Fruit fly (Drosophila melanogaster) whole organism, adult: ENCODE data around the gene CG31897.
A peak's percentile ranks its signal among the peaks of the same experiment; 100 is the strongest.

Experiments used
- CG11617 ChIP-seq: fragments of 200-800 bp; sonication (Bioruptor generic); optimal IDR thresholded peaks from 2 replicates; lab custom pipeline; 2017; ENCODE audit warnings: mild to moderate bottlenecking, missing biosample characterization, missing genetic modification reagents, missing genetic modification characterization
- CG1620 ChIP-seq: fragments of 200-800 bp; sonication (Bioruptor generic); optimal IDR thresholded peaks from 2 replicates; lab custom pipeline; 2016; ENCODE audit warnings: missing biosample characterization, missing genetic modification characterization
- CG7101 ChIP-seq: fragments of 200-800 bp; sonication (Bioruptor generic); optimal IDR thresholded peaks from 2 replicates; lab custom pipeline; 2018; ENCODE audit warnings: missing biosample characterization, mild to moderate bottlenecking, missing genetic modification characterization, moderate library complexity
- Clk ChIP-seq: fragments of 200-800 bp; sonication (Bioruptor generic); optimal IDR thresholded peaks from 2 replicates; lab custom pipeline; 2017; ENCODE audit warnings: missing biosample characterization, missing genetic modification characterization
- Mnt ChIP-seq: fragments of 200-800 bp; sonication (Bioruptor generic); optimal IDR thresholded peaks from 2 replicates; lab custom pipeline; 2016; ENCODE audit warnings: missing biosample characterization, mild to moderate bottlenecking, missing genetic modification characterization
- bab1 ChIP-seq: fragments of 200-800 bp; sonication (Bioruptor generic); optimal IDR thresholded peaks from 3 replicates; lab custom pipeline; 2019; ENCODE audit warnings: missing biosample characterization, mild to moderate bottlenecking, missing genetic modification characterization, moderate library complexity
- cic ChIP-seq: fragments of 200-800 bp; sonication (Bioruptor generic); optimal IDR thresholded peaks from 2 replicates; lab custom pipeline; 2017; ENCODE audit warnings: missing biosample characterization, mild to moderate bottlenecking, missing genetic modification characterization, moderate library complexity
- cnc ChIP-seq, 2 experiments: fragments of >200 bp; optimal IDR thresholded peaks; 2 replicates each; lab custom pipeline; 2017
- kay ChIP-seq: fragments of 200-800 bp; sonication (Bioruptor generic); peaks from one replicate; lab custom pipeline; 2016; ENCODE audit warnings: missing biosample characterization, missing genetic modification characterization, borderline replicate concordance
- pad ChIP-seq: fragments of 200-800 bp; sonication (Bioruptor generic); optimal IDR thresholded peaks from 3 replicates; lab custom pipeline; 2017; ENCODE audit warnings: missing biosample characterization, missing genetic modification characterization, mild to moderate bottlenecking, moderate library complexity, missing genetic modification reagents
- tj ChIP-seq: fragments of 200-800 bp; sonication (Bioruptor generic); optimal IDR thresholded peaks from 3 replicates; lab custom pipeline; 2017; ENCODE audit warnings: missing biosample characterization, mild to moderate bottlenecking, missing genetic modification characterization, moderate library complexity

- TF ChIP-seq tj (GFP tag; lab: Kevin White, UChicago) (peak; percentile 17), CG7101 (tag; lab: Kevin White, UChicago) (peak; percentile 68), CG1620 (GFP tag; lab: Kevin White, UChicago) (peak; percentile 61), kay (GFP tag; lab: Kevin White, UChicago) (no peak), bab1 (GFP tag; lab: Kevin White, UChicago) (no peak), pad (peak; percentile 44), cnc (optimal IDR thresholded peaks at IDR 0.05; lab: Kevin White, UChicago) (no peak), CG11617 (GFP tag; lab: Kevin White, UChicago) (peak; percentile 59), Mnt (GFP tag; lab: Kevin White, UChicago) (no peak), cic (GFP tag; lab: Kevin White, UChicago) (no peak), Clk (GFP tag; lab: Kevin White, UChicago) (no peak)
Observed at dm6 chr2L:8414887-8415883, 27.1 kb upstream of the CG31897 start, which contains the start of the genes CG13398 and Akap200.
